Worm (Caenorhabditis elegans) whole organism, midembryonic: ENCODE results near the gene F36H9.5.
A peak's percentile ranks its signal among the peaks of the same experiment; 100 is the strongest.

Source experiments
- T22C8.4 ChIP-seq: fragments of 200-800 bp; sonication (Bioruptor generic); IDR thresholded peaks from 2 replicates; pipeline ENCODE4 v1.3.6; 2022; ENCODE audit warnings: missing genetic modification characterization, missing compliant biosample characterization
- cog-1 ChIP-seq: sonication (generic microtip); optimal IDR thresholded peaks from 2 replicates; lab custom pipeline; 2016; ENCODE audit warnings: missing genetic modification characterization, missing compliant biosample characterization
- flt-1 ChIP-seq: fragments of 200-800 bp; sonication (Bioruptor generic); IDR thresholded peaks from 2 replicates; pipeline ENCODE4 v1.3.6; 2022; ENCODE audit warnings: missing genetic modification characterization, missing compliant biosample characterization
- klf-2 ChIP-seq: fragments of 200-800 bp; sonication (Bioruptor generic); conservative IDR thresholded peaks from 2 replicates; pipeline ENCODE4 v1.3.6; 2022; ENCODE audit warnings: missing genetic modification reagents, missing genetic modification characterization, missing compliant biosample characterization
- med-1 ChIP-seq: sonication (generic microtip); optimal IDR thresholded peaks from 2 replicates; lab custom pipeline; 2017; ENCODE audit warnings: missing genetic modification characterization, mild to moderate bottlenecking, missing compliant biosample characterization, antibody characterized with exemption, missing genetic modification reagents; ENCODE audit not compliant: insufficient read depth
- ref-1 ChIP-seq: fragments of 200-800 bp; sonication (Bioruptor generic); conservative IDR thresholded peaks from 2 replicates; pipeline ENCODE4 v1.3.6; 2022; ENCODE audit warnings: missing genetic modification reagents, missing genetic modification characterization, missing compliant biosample characterization
- tab-1 ChIP-seq: fragments of 200-800 bp; sonication (Bioruptor generic); IDR thresholded peaks from 2 replicates; pipeline ENCODE4 v1.3.6; 2022; ENCODE audit warnings: missing genetic modification characterization, missing compliant biosample characterization
- ztf-23 ChIP-seq: fragments of 200-800 bp; sonication (Bioruptor generic); IDR thresholded peaks from 2 replicates; pipeline ENCODE4 v1.3.6; 2022; ENCODE audit warnings: missing genetic modification reagents, missing genetic modification characterization, missing compliant biosample characterization
- ztf-29 ChIP-seq: fragments of 200-800 bp; sonication (Bioruptor generic); IDR thresholded peaks from 2 replicates; pipeline ENCODE4 v1.3.6; 2022; ENCODE audit warnings: missing genetic modification reagents, missing genetic modification characterization, missing compliant biosample characterization

F36H9.5 gene

DNA sequence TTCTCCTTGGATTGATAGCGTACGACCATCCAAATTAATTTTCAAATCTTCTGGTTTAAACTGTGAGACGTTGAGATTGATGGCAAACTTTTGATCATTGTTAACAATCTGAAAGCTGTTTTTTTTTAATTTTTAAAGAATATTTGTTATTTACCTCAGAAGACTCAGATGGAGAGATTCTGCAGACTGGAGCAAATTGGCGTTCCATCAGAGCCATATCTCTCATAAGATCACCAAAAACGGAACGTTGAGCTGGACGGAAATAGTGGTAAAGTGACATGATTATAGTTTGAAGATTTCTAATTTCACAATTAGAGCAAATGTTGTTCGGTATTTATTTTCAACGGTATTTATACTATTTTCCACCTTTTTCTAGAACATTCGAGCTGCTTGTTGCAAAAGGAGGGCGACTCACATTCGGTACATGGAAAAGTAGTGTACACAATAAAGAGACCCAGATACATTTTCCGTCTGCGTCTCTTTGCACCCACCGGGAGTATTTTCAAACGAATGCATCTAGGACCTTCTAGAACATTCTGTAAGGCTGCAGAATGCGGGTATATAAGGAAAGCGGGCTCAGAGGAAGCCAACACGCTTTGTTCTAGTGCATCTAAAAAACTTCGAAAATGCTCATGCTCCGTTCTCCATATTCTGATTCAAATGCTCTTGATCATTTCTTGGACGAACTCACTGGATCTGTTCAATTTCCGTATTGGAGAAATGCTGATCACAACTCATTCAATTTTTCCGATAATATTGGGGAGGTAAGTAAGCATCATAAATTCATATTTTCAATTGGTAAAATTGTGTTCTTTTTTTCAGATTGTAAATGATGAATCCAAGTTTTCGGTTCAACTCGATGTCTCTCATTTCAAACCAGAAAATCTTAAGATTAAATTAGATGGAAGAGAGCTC lies 23.1 kb upstream of the F36H9.5 start, which contains the start of the genes hsp-16.2 and hsp-16.41:
hsp-16.2 (minus strand) TSS at position 313 of the 915 bp plus-strand sequence.
hsp-16.41 (plus strand) TSS at position 534 of the 915 bp plus-strand sequence.
- TF ChIP-seq T22C8.4 (GFP tag; lab: Robert Waterston, UW) (no peak), ref-1 (GFP tag; lab: Robert Waterston, UW) (no peak), ztf-23 (GFP tag; lab: Robert Waterston, UW) (0 out of 2 replicates have a peak, but pooled peaks have one; percentile 26), klf-2 (GFP tag; lab: Robert Waterston, UW) (no peak), ztf-29 (GFP tag; lab: Robert Waterston, UW) (no peak), med-1 (GFP tag; lab: Kevin White, UChicago) (no peak), flt-1 (no peak)

DNA sequence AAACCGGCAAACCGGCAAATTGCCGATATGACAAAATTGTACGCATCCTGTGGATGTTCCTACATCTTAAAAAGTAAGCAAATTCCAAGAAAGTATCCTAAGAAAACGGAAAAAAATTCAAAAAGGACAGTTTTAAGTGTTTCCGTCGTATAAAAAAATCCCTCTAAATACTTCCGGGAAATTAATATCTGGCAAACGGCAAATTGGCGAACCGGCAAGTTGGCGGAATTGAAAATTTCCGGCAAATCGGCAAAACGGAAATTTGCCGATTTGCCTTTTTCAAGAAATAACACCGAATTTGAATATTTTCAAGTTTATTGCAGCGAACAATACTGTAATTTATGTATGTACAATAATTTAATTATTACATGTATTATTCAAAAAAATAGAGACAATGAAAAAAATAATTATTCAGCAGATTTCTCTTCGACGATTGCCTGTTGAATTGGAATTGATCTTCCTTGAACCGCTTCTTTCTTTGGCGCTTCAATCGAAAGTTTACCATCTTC lies 22.3 kb upstream of the F36H9.5 start:
- TF ChIP-seq T22C8.4 (GFP tag; lab: Robert Waterston, UW) (no peak), ztf-29 (GFP tag; lab: Robert Waterston, UW) (no peak), ztf-23 (GFP tag; lab: Robert Waterston, UW) (no peak), ref-1 (GFP tag; lab: Robert Waterston, UW) (no peak), med-1 (GFP tag; lab: Kevin White, UChicago) (no peak), flt-1 (no peak), klf-2 (GFP tag; lab: Robert Waterston, UW) (no peak), cog-1 (tag; lab: Kevin White, UChicago) (no peak), tab-1 (GFP tag; lab: Robert Waterston, UW) (no peak)

DNA sequence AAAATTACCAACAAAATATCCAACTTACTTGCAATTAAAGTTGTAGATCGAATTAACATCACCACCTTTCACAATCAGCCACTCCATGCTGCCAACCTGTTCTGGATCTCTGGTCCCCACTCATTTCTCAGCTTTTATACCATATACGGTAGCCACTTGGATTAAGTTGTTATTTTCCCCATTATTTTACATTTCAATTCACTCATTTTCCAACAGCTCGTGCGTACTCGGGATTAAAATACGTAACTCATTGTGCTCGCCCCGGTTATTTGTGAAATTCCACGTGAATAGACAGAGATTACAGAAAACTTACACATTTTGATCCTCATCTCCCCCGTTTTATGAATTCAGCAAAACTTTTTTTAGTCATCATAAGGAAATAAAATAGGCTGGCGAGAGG lies 21.2 kb upstream of the F36H9.5 start, which contains the start of gene srt-41:
srt-41 (minus strand) TSS at position 101 of the 400 bp plus-strand sequence.
- TF ChIP-seq ztf-29 (GFP tag; lab: Robert Waterston, UW) (no peak), flt-1 (no peak), T22C8.4 (GFP tag; lab: Robert Waterston, UW) (no peak), tab-1 (GFP tag; lab: Robert Waterston, UW) (no peak), med-1 (GFP tag; lab: Kevin White, UChicago) (no peak), ref-1 (GFP tag; lab: Robert Waterston, UW) (no peak), cog-1 (tag; lab: Kevin White, UChicago) (no peak), klf-2 (GFP tag; lab: Robert Waterston, UW) (no peak)

DNA sequence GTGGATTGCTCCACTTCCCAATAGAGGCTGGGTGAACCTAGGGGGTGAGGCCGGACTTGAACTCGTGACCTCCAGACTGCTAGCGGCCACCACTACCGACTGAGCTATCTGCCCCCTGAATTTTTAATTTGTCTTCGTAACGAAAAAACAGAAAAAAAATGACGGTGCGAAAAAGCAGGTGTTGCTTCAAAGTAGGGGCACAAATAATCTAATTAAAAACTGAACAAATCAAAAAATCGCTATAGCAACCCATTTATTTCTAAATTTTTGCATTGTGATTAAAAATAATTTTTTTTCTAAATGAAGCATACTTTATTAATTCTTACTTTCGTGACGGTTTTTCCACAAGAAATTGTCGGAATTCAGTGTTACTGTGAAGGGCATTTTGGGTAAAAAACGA lies 16.1 kb upstream of the F36H9.5 start, which contains the start of gene F36H9.10:
F36H9.10 (plus strand) TSS at position 301 of the 400 bp plus-strand sequence.
- TF ChIP-seq flt-1 (no peak), ref-1 (GFP tag; lab: Robert Waterston, UW) (no peak), tab-1 (GFP tag; lab: Robert Waterston, UW) (no peak), T22C8.4 (GFP tag; lab: Robert Waterston, UW) (no peak), cog-1 (tag; lab: Kevin White, UChicago) (no peak), ztf-29 (GFP tag; lab: Robert Waterston, UW) (no peak), med-1 (GFP tag; lab: Kevin White, UChicago) (no peak), klf-2 (GFP tag; lab: Robert Waterston, UW) (no peak), ztf-23 (GFP tag; lab: Robert Waterston, UW) (no peak)

DNA sequence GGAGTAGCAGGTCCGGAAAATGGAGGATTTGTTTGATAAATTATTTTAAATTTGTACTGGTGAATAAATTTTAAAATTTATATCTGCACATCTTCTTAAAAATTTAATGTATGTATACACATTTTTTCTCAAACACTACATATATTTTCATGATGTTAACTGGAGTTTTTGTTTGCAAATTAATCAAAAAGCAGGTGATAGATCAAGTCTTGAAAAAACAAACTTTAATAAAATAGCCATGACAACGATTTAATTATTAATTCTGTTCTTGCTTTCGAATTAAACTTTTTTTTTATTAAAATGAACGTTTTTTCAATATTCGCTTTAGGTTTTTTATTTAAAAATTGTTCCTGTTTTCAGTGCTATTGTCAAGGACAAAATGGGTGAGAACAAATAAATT lies 12.4 kb upstream of the F36H9.5 start, which contains the start of gene F36H9.1:
F36H9.1 (plus strand) TSS at position 301 of the 400 bp plus-strand sequence.
- no peak for TF ChIP-seq tab-1 (GFP tag; lab: Robert Waterston, UW)
- TF ChIP-seq ztf-29 (GFP tag; lab: Robert Waterston, UW) = no peak
- no peak for TF ChIP-seq klf-2 (GFP tag; lab: Robert Waterston, UW)
- TF ChIP-seq T22C8.4 (GFP tag; lab: Robert Waterston, UW) = no peak
- TF ChIP-seq cog-1 (tag; lab: Kevin White, UChicago) = no peak
- no peak for TF ChIP-seq ref-1 (GFP tag; lab: Robert Waterston, UW)
- TF ChIP-seq med-1 (GFP tag; lab: Kevin White, UChicago) = no peak
- no peak for TF ChIP-seq flt-1
- TF ChIP-seq ztf-23 (GFP tag; lab: Robert Waterston, UW) = no peak

DNA sequence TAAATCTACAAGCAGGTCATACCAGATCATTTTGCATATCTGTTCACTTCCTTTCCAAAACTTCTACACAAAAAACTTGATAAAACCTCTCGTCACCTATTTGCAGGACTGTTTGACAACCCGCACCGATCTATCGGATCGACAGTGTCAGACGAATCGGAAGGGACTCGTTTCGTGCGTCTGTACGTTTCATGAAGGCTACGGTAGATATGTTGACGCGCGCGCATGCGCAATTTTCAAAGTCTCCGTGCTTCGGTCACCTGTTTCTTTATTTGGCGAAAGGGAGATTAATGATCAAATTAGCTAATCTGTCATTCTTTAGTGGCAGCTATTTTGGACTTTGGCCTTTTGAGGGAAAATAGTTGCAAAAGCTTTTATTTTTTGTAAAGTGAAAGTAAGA lies 7.7 kb upstream of the F36H9.5 start:
- TF ChIP-seq flt-1 = no peak
- TF ChIP-seq cog-1 (tag; lab: Kevin White, UChicago) = no peak

DNA sequence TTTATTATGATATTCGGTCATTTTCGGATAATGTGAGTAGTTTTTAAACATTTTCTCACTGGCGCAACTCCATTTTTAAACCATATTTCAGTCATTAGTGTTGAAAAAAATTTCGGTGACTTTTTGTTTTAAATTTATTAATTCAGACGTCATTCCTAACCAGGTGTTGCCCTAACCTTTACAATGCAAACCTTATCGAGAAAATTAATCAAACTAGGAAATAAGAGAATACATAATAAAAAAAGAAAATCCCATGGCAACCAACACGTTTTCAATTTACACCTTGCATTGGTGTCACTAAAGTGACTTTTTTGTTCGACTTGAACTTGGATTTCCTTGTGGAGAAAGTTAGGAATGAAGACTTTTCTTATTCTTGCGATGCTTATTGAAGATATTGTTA lies 6.3 kb upstream of the F36H9.5 start, which contains the start of gene F36H9.2:
F36H9.2 (plus strand) TSS at position 301 of the 400 bp plus-strand sequence.
- TF ChIP-seq ztf-29 (GFP tag; lab: Robert Waterston, UW) = no peak
- no peak for TF ChIP-seq ref-1 (GFP tag; lab: Robert Waterston, UW)
- TF ChIP-seq T22C8.4 (GFP tag; lab: Robert Waterston, UW) = no peak

DNA sequence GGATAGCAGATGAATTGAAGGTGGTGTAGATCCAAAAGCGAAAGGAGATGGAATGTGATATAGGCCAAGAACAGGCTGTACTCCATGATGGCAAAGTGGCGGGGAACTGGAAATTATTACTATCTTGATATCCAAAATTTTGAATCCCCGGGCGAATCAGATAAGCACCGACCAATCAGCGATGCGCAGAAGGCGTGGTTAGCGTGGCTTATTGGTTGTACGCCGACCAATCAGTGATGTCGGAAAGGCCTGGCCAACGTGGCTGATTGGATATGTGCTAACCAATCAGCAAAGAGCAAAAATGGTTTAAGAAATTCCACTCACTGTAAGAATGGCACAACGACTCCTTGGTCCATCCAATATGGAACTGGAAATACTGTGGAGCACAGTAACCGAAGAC lies 1.8 kb downstream of the F36H9.5 start:
- TF ChIP-seq ztf-23 (GFP tag; lab: Robert Waterston, UW) (no peak), klf-2 (GFP tag; lab: Robert Waterston, UW) (no peak), cog-1 (tag; lab: Kevin White, UChicago) (no peak), ref-1 (GFP tag; lab: Robert Waterston, UW) (no peak), ztf-29 (GFP tag; lab: Robert Waterston, UW) (no peak), T22C8.4 (GFP tag; lab: Robert Waterston, UW) (no peak), tab-1 (GFP tag; lab: Robert Waterston, UW) (no peak), flt-1 (no peak), med-1 (GFP tag; lab: Kevin White, UChicago) (no peak)

DNA sequence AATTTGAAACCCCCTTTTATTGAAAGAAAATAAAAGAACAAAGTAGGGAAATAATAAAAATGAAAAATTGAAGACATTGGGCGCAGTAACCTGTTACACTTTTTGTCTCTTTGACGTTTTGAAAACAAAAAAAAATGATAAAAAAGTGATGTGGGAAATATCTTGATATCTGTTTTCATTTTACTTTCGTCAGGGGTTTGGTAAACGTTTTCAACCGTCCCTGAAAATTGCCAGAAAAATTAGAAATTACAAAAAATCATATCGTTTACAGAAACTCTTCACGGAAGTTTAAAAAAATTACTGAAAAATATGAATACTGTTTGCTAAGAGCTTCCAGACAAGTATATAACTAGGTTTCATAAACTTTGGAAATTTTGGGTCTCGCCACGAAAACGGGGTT lies 2.7 kb downstream of the F36H9.5 start, which contains the start of gene F36H9.4:
F36H9.4 (minus strand) TSS at position 101 of the 400 bp plus-strand sequence.
- TF ChIP-seq T22C8.4 (GFP tag; lab: Robert Waterston, UW) (no peak), cog-1 (tag; lab: Kevin White, UChicago) (no peak), klf-2 (GFP tag; lab: Robert Waterston, UW) (no peak), ztf-29 (GFP tag; lab: Robert Waterston, UW) (no peak), ztf-23 (GFP tag; lab: Robert Waterston, UW) (no peak), flt-1 (no peak), tab-1 (GFP tag; lab: Robert Waterston, UW) (no peak), med-1 (GFP tag; lab: Kevin White, UChicago) (no peak), ref-1 (GFP tag; lab: Robert Waterston, UW) (no peak)
